Worm (Caenorhabditis elegans) whole organism, mixed stage, embryonic: Measurements from ENCODE around the gene cyp-33D1.

Source experiments
- blmp-1 ChIP-seq: fragments of 150-350 bp; optimal IDR thresholded peaks from 2 replicates; lab custom pipeline; 2014; ENCODE audit warnings: missing biosample characterization, missing genetic modification characterization
- ceh-39 ChIP-seq: fragments of 150-350 bp; optimal IDR thresholded peaks from 2 replicates; lab custom pipeline; 2014; ENCODE audit warnings: missing biosample characterization, missing genetic modification characterization
- ceh-43 ChIP-seq: fragments of 200-800 bp; sonication (Bioruptor generic); optimal IDR thresholded peaks from 2 replicates; lab custom pipeline; 2018; ENCODE audit warnings: mild to moderate bottlenecking, missing genetic modification characterization, moderate library complexity, missing compliant biosample characterization
- ceh-83 ChIP-seq: fragments of 200-800 bp; sonication (Bioruptor generic); optimal IDR thresholded peaks from 2 replicates; lab custom pipeline; 2018; ENCODE audit warnings: mild to moderate bottlenecking, missing genetic modification characterization, missing compliant biosample characterization
- ces-1 ChIP-seq: fragments of 150-350 bp; optimal IDR thresholded peaks from 2 replicates; lab custom pipeline; 2014; ENCODE audit warnings: missing biosample characterization, missing genetic modification reagents, missing genetic modification characterization
- cnd-1 ChIP-seq: fragments of 200-800 bp; sonication (Bioruptor generic); optimal IDR thresholded peaks from 2 replicates; lab custom pipeline; 2018; ENCODE audit warnings: mild to moderate bottlenecking, missing genetic modification characterization, missing compliant biosample characterization
- drap-1 ChIP-seq: fragments of 200-800 bp; sonication (Bioruptor generic); optimal IDR thresholded peaks from 3 replicates; lab custom pipeline; 2018; ENCODE audit warnings: mild to moderate bottlenecking, missing genetic modification characterization, missing compliant biosample characterization
- elt-1 ChIP-seq: sonication (generic microtip); optimal IDR thresholded peaks from 2 replicates; lab custom pipeline; 2017; ENCODE audit warnings: missing genetic modification characterization, mild to moderate bottlenecking, missing compliant biosample characterization, antibody characterized with exemption, moderate library complexity, borderline replicate concordance; ENCODE audit not compliant: insufficient read depth
- elt-3 ChIP-seq: fragments of 150-350 bp; optimal IDR thresholded peaks from 2 replicates; lab custom pipeline; 2014; ENCODE audit warnings: missing biosample characterization, missing genetic modification characterization
- ham-2 ChIP-seq: fragments of 200-800 bp; sonication (Bioruptor generic); optimal IDR thresholded peaks from 2 replicates; lab custom pipeline; 2018; ENCODE audit warnings: mild to moderate bottlenecking, missing genetic modification characterization, missing compliant biosample characterization
- hlh-1 ChIP-seq: fragments of 150-350 bp; optimal IDR thresholded peaks from 2 replicates; lab custom pipeline; 2014; ENCODE audit warnings: missing biosample characterization, missing genetic modification reagents, missing genetic modification characterization
- lin-13 ChIP-seq: fragments of 150-350 bp; optimal IDR thresholded peaks from 2 replicates; lab custom pipeline; 2014; ENCODE audit warnings: missing biosample characterization, missing genetic modification characterization
- lin-32 ChIP-seq: fragments of 200-800 bp; sonication (Bioruptor generic); optimal IDR thresholded peaks from 2 replicates; lab custom pipeline; 2018; ENCODE audit warnings: mild to moderate bottlenecking, missing genetic modification characterization, missing compliant biosample characterization
- lsy-2 ChIP-seq: fragments of 150-350 bp; optimal IDR thresholded peaks from 2 replicates; lab custom pipeline; 2014; ENCODE audit warnings: missing biosample characterization, missing genetic modification characterization
- mab-5 ChIP-seq: fragments of 150-350 bp; optimal IDR thresholded peaks from 2 replicates; lab custom pipeline; 2014; ENCODE audit warnings: missing biosample characterization, missing genetic modification characterization
- mep-1 ChIP-seq: fragments of 150-350 bp; optimal IDR thresholded peaks from 2 replicates; lab custom pipeline; 2017; ENCODE audit warnings: missing biosample characterization, missing genetic modification reagents, missing genetic modification characterization, inconsistent platforms
- mls-2 ChIP-seq: sonication (generic microtip); optimal IDR thresholded peaks from 2 replicates; lab custom pipeline; 2016; ENCODE audit warnings: mild to moderate bottlenecking, missing genetic modification characterization, moderate library complexity, missing compliant biosample characterization
- nhr-12 ChIP-seq: fragments of 150-350 bp; optimal IDR thresholded peaks from 2 replicates; lab custom pipeline; 2014; ENCODE audit warnings: missing biosample characterization, missing genetic modification characterization
- nhr-28 ChIP-seq: fragments of 150-350 bp; optimal IDR thresholded peaks from 2 replicates; lab custom pipeline; 2014; ENCODE audit warnings: missing biosample characterization, missing genetic modification characterization
- nhr-76 ChIP-seq: sonication (generic microtip); optimal IDR thresholded peaks from 2 replicates; lab custom pipeline; 2017; ENCODE audit warnings: missing biosample characterization, missing genetic modification characterization
- pha-4 ChIP-seq: fragments of 150-350 bp; optimal IDR thresholded peaks from 2 replicates; lab custom pipeline; 2018; ENCODE audit warnings: missing biosample characterization, missing genetic modification reagents, missing genetic modification characterization
- snpc-4 ChIP-seq: fragments of 150-350 bp; optimal IDR thresholded peaks from 2 replicates; lab custom pipeline; 2014; ENCODE audit warnings: missing biosample characterization, missing genetic modification characterization
- sptf-1 ChIP-seq: sonication (generic microtip); optimal IDR thresholded peaks from 2 replicates; lab custom pipeline; 2017; ENCODE audit warnings: mild to moderate bottlenecking, missing genetic modification characterization, moderate library complexity, missing compliant biosample characterization
- tbx-8 ChIP-seq: fragments of 200-800 bp; sonication (Bioruptor generic); optimal IDR thresholded peaks from 2 replicates; lab custom pipeline; 2018; ENCODE audit warnings: mild to moderate bottlenecking, missing genetic modification characterization, moderate library complexity, missing compliant biosample characterization
- unc-120 ChIP-seq: sonication (generic microtip); optimal IDR thresholded peaks from 2 replicates; lab custom pipeline; 2017; ENCODE audit warnings: missing genetic modification characterization, missing compliant biosample characterization; ENCODE audit not compliant: poor library complexity, severe bottlenecking
- unc-39 ChIP-seq: fragments of 150-350 bp; optimal IDR thresholded peaks from 2 replicates; lab custom pipeline; 2014; ENCODE audit warnings: missing biosample characterization, missing genetic modification characterization
- unc-62 ChIP-seq: fragments of 150-350 bp; optimal IDR thresholded peaks from 2 replicates; lab custom pipeline; 2014; ENCODE audit warnings: missing biosample characterization, missing genetic modification reagents, missing genetic modification characterization
- zip-8 ChIP-seq: fragments of 150-350 bp; optimal IDR thresholded peaks from 2 replicates; lab custom pipeline; 2014; ENCODE audit warnings: missing biosample characterization, missing genetic modification characterization

cyp-33D1 gene

DNA sequence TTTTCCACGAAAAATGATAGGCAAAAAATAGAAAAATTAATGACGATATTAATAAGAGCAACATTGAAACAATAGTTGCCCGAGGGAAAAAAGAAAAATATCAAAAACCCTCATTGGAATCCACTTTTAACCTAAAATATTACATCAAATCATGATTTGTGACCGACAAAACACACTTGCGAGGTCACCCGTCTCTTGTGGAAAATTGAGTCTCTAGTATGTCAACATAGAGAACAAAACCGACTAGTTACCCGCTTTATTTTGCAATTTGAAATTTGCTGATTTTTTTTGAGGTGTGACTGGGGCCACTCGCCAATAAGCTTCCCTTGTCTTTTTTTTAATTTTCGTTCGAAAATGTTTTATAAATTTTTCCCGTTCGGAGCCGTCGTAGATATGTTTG lies at the start of gene cyp-33D1:
Gene cyp-33D1, minus strand, starts transcription at position 101 of the 400 bp plus-strand sequence.
- TF ChIP-seq lin-13 (tag; lab: Kevin White, UChicago), result no peak
- no peak for TF ChIP-seq sptf-1 (tag; lab: Kevin White, UChicago)
- no peak for TF ChIP-seq snpc-4 (tag; lab: Kevin White, UChicago)
- TF ChIP-seq cnd-1 (tag; lab: Kevin White, UChicago), result no peak
- no peak for TF ChIP-seq elt-1 (tag; lab: Kevin White, UChicago)
- TF ChIP-seq, all 35 proteins: peak for 0

DNA sequence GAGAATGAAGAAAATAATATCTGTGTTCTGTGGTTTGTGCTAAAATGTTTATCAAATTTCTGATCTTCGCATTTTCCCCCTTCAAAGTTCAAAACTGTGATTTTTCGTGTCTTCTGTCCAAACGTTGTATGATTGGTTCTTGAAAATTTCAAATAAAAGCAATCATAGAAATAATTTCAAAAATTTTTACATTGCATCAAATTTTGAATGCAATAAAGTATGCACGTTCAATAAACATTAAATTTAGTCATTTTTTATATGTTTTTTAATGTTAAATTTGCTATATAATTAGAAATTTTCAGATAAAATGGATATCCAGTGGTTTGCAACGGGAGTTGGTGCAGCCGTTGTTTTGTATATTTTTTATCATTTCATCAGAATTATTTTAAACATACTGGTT lies 48.4 kb upstream of the cyp-33D1 start, which contains the start of gene stdh-2:
Gene stdh-2, plus strand, starts transcription at position 301 of the 400 bp plus-strand sequence.
- TF ChIP-seq lin-32 (GFP tag; lab: Kevin White, UChicago), result no peak
- no peak for TF ChIP-seq ham-2 (GFP tag; lab: Kevin White, UChicago)
- TF ChIP-seq mep-1 (tag; lab: Kevin White, UChicago), result no peak
- TF ChIP-seq ces-1, result no peak
- no peak for TF ChIP-seq unc-120 (tag; lab: Kevin White, UChicago)
- TF ChIP-seq tbx-8, result no peak
- no peak for TF ChIP-seq ceh-83
- no peak for TF ChIP-seq ceh-43 (GFP tag; lab: Kevin White, UChicago)
- no peak for TF ChIP-seq nhr-12 (tag; lab: Kevin White, UChicago)
- no peak for TF ChIP-seq pha-4 (tag; lab: Kevin White, UChicago)
- TF ChIP-seq sptf-1 (tag; lab: Kevin White, UChicago), result no peak
- no peak for TF ChIP-seq hlh-1
- no peak for TF ChIP-seq nhr-76

- no peak for TF ChIP-seq mab-5
- TF ChIP-seq snpc-4 (tag; lab: Kevin White, UChicago), result no peak
- no peak for TF ChIP-seq ceh-39 (tag; lab: Kevin White, UChicago)
- no peak for TF ChIP-seq mep-1 (tag; lab: Kevin White, UChicago)
- TF ChIP-seq cnd-1 (tag; lab: Kevin White, UChicago), result no peak
- TF ChIP-seq unc-120 (tag; lab: Kevin White, UChicago), result no peak
- no peak for TF ChIP-seq nhr-76
- TF ChIP-seq nhr-28, result no peak
- TF ChIP-seq lin-32 (GFP tag; lab: Kevin White, UChicago), result no peak
- TF ChIP-seq elt-3, result no peak
- no peak for TF ChIP-seq pha-4 (tag; lab: Kevin White, UChicago)
- TF ChIP-seq sptf-1 (tag; lab: Kevin White, UChicago), result no peak
Measured at ce11 chrV:16220020-16220419, 44.4 kb upstream of the cyp-33D1 start.

DNA sequence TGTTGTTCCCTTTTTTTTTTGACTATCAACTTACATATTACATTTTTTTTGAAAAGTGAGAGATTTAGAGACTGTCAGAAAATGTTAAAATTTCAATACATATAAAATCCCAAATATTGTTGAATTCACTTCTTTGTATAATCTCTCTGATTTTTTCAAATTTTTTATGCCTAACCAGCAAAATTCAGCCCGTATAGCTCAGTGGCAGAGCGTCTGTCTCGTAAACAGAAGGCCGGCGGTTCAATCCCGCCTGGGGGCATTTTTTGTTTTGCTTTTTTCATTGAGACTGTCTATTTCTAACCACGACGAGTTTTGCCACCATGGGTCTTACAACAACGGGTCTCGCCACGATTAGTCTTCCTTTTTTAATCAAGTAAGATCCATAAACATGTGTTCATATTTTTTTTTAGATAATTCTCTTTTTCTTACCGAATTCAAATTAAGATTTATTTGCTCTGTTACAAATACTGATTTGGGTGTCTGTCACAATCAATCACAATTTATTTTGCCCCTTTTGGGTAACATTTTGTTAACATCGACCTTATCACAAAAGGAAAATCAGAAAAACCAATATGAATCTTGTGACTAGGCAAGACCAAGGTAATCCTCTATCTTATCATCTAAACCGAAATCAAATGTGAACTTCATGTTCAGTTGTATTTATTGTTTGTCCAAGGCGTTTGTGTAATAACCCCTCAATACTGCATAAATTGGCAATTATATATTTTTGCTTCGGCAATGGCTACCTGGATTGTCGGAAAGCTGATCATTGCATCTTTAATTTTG lies 43.5 kb upstream of the cyp-33D1 start, which contains the start of gene glc-1:
Gene glc-1, plus strand, starts transcription at position 663 of the 786 bp plus-strand sequence.
- TF ChIP-seq nhr-76 (no peak), unc-39 (tag; lab: Kevin White, UChicago) (no peak), lin-13 (tag; lab: Kevin White, UChicago) (no peak), blmp-1 (tag; lab: Kevin White, UChicago) (no peak), unc-62 (GFP tag; lab: Kevin White, UChicago) (no peak), lin-32 (GFP tag; lab: Kevin White, UChicago) (no peak), ceh-43 (GFP tag; lab: Kevin White, UChicago) (no peak), lsy-2 (tag; lab: Kevin White, UChicago) (no peak), mep-1 (tag; lab: Kevin White, UChicago) (no peak), drap-1 (GFP tag; lab: Kevin White, UChicago) (no peak), elt-3 (no peak), ces-1 (no peak), hlh-1 (no peak), mls-2 (tag; lab: Kevin White, UChicago) (no peak), zip-8 (no peak), snpc-4 (tag; lab: Kevin White, UChicago) (no peak)

ce11 chrV:16218522-16218921 lies 42.9 kb upstream of the cyp-33D1 start, which contains the start of gene F11A5.15:
Gene F11A5.15, minus strand, starts transcription at chrV:16218622.
- TF ChIP-seq ceh-39 (tag; lab: Kevin White, UChicago) (no peak), unc-120 (tag; lab: Kevin White, UChicago) (no peak), elt-1 (tag; lab: Kevin White, UChicago) (no peak), blmp-1 (tag; lab: Kevin White, UChicago) (no peak), unc-39 (tag; lab: Kevin White, UChicago) (no peak), ham-2 (GFP tag; lab: Kevin White, UChicago) (no peak), zip-8 (no peak), cnd-1 (tag; lab: Kevin White, UChicago) (no peak)
